Worm (Caenorhabditis elegans): ENCODE data around the gene dmd-6.

dmd-6 gene

DNA sequence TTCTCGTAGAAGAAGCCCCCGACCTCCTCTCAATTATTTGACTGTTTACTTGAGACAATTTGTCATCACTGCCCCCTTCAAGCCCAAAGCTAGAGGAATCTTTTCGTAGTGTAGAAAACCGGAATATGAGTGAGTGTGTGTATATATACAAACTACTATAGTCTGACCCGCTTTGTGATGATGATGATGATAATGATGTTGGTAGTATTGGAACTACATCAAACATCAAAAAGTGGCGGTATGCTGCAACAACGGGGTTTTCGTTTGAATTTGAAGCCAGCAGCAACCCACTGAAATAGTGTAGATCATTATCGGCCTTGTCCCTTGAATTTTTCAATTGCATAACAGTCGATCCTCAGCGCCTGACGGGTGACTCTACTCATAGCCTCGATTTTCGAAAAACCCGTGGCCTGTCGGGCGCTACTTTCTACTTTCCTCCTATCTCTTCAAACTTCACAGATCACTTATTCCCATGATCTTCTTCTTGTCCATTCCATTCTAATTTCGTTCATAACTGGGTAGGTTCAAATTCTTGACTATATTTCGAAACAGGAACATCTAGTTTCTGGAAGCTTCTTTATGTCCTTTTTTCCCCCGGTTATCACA lies 4.4 kb upstream of the dmd-6 start (continued):
- TF ChIP-seq mel-28 (tag; optimal IDR thresholded peaks at IDR 0.05; ENCODE audit: borderline replicate concordance): no peak
- TF ChIP-seq Y79H2A.3 (GFP tag; conservative IDR thresholded peaks at IDR 0.05): 0 out of 2 replicates have a peak, but pooled peaks have one; percentile 18
- TF ChIP-seq hlh-26 (GFP tag; conservative IDR thresholded peaks at IDR 0.05): no peak
- no peak for TF ChIP-seq pha-4 (tag; optimal IDR thresholded peaks at IDR 0.05)
- TF ChIP-seq nhr-27 (tag; optimal IDR thresholded peaks at IDR 0.05): no peak
- no peak for TF ChIP-seq athp-1 (tag; optimal IDR thresholded peaks at IDR 0.05)

DNA sequence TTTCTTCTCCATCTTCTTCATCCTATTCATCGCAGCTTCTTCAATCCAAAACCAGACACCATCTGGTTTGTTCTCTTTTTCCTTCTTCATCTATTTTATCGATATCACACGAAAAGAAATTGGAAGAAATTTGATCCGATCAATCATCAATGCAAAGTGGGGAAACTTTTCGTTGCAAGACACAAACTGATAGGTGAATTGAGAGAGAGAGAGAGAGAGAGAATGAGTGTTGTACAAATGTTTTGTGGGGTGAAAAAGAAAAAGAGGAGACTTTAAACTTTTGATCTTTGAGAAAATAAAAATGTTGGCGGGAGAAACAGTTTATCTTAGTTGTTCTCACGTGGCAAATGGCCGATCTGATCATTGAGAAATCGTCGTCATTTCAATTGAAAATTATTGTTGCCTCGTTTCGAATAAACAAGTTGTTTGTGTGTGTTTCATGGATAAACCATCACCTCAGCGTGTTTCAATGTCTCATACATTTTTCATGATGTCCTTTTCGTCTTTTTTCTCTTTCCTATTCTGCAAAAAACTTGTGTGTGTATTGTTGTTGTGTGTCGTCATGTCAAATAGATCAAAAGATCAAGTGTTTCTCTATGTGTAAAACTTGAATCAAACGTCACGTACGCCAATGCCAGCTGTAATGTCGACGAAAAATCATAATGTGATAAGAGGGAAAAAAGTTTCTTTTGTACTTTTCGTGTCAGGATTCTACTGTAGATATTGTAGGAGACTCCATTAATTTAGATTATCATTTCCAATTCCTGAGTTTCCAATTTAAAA lies 3.7 kb upstream of the dmd-6 start:
- no peak for TF ChIP-seq F52B5.7 (tag; optimal IDR thresholded peaks at IDR 0.05)
- TF ChIP-seq F57A8.1 (GFP tag; optimal IDR thresholded peaks at IDR 0.05): no peak
- TF ChIP-seq nhr-120 (GFP tag; IDR thresholded peaks at IDR 0.05): no peak
- no peak for TF ChIP-seq cebp-1 (GFP tag; IDR thresholded peaks at IDR 0.05)
- peak; percentile 20 for TF ChIP-seq cebp-1 (tag; optimal IDR thresholded peaks at IDR 0.05)
- no peak for TF ChIP-seq ets-4 (GFP tag; optimal IDR thresholded peaks at IDR 0.05)
- TF ChIP-seq attf-6 (GFP tag; IDR thresholded peaks at IDR 0.05): no peak
- peak; percentile 4; the same call in 1 of the 2 replicates for TF ChIP-seq hmg-1.2 (GFP tag; IDR thresholded peaks at IDR 0.05)
- no peak for TF ChIP-seq nfya-1 (tag; optimal IDR thresholded peaks at IDR 0.05; ENCODE audit: borderline replicate concordance, insufficient read depth)
- TF ChIP-seq efl-1 (GFP tag; optimal IDR thresholded peaks at IDR 0.05): no peak
- no peak for TF ChIP-seq rcor-1 (GFP tag; IDR thresholded peaks at IDR 0.05)
- no peak for TF ChIP-seq ztf-18 (tag; optimal IDR thresholded peaks at IDR 0.05)
- no peak for TF ChIP-seq T26A5.8 (tag; optimal IDR thresholded peaks at IDR 0.05)
- TF ChIP-seq dpff-1 (tag; optimal IDR thresholded peaks at IDR 0.05): no peak
- TF ChIP-seq lin-26 (GFP tag; IDR thresholded peaks at IDR 0.05): 0 out of 2 replicates have a peak, but pooled peaks have one; percentile 9
- TF ChIP-seq aptf-3 (GFP tag; IDR thresholded peaks at IDR 0.05): no peak
- peak; percentile 31 for TF ChIP-seq unc-62 (GFP tag; optimal IDR thresholded peaks at IDR 0.05)
- TF ChIP-seq sdz-38 (tag; optimal IDR thresholded peaks at IDR 0.05): no peak
- TF ChIP-seq mxl-1 (tag; optimal IDR thresholded peaks at IDR 0.05): no peak
- TF ChIP-seq lin-40 (tag; optimal IDR thresholded peaks at IDR 0.05): peak; percentile 58
- peak; percentile 29 for TF ChIP-seq tbp1 (GFP tag; optimal IDR thresholded peaks at IDR 0.05)
- no peak for TF ChIP-seq snpc-4 (GFP tag; optimal IDR thresholded peaks at IDR 0.05)
- TF ChIP-seq snpc-4 (tag; optimal IDR thresholded peaks at IDR 0.05): no peak
- no peak for TF ChIP-seq ceh-40 (GFP tag; IDR thresholded peaks at IDR 0.05)
- TF ChIP-seq let-607 (tag; optimal IDR thresholded peaks at IDR 0.05): no peak
- no peak for TF ChIP-seq F49E8.2 (tag; optimal IDR thresholded peaks at IDR 0.05; ENCODE audit: insufficient read depth)
- TF ChIP-seq sptf-2 (GFP tag; optimal IDR thresholded peaks at IDR 0.05): no peak
- TF ChIP-seq bed-2 (GFP tag; IDR thresholded peaks at IDR 0.05): no peak
- TF ChIP-seq somi-1 (GFP tag; optimal IDR thresholded peaks at IDR 0.05): peak; percentile 72
- peak; percentile 26 for TF ChIP-seq nhr-27 (tag; optimal IDR thresholded peaks at IDR 0.05)
- no peak for TF ChIP-seq ztf-26 (tag; optimal IDR thresholded peaks at IDR 0.05)
- TF ChIP-seq ceh-27 (GFP tag; optimal IDR thresholded peaks at IDR 0.05): peak; percentile 28
- TF ChIP-seq F57C9.4 (tag; optimal IDR thresholded peaks at IDR 0.05): no peak
- TF ChIP-seq dpl-1 (GFP tag; optimal IDR thresholded peaks at IDR 0.05): no peak
- TF ChIP-seq hlh-12 (tag; optimal IDR thresholded peaks at IDR 0.05): no peak
- TF ChIP-seq ama-1 (optimal IDR thresholded peaks at IDR 0.05): no peak
- no peak for TF ChIP-seq ama-1 (GFP tag; optimal IDR thresholded peaks at IDR 0.05)
- TF ChIP-seq lin-54 (GFP tag; optimal IDR thresholded peaks at IDR 0.05): no peak
- no peak for TF ChIP-seq madf-3 (GFP tag; IDR thresholded peaks at IDR 0.05)
- TF ChIP-seq let-526 (GFP tag; IDR thresholded peaks at IDR 0.05): no peak
- TF ChIP-seq Y53G8AR.9 (GFP tag; conservative IDR thresholded peaks at IDR 0.05): no peak
- peak; percentile 49 for TF ChIP-seq nhr-80 (tag; optimal IDR thresholded peaks at IDR 0.05)

Data from whole organism, young adult.